Worm (Caenorhabditis elegans) whole organism, late embryonic: Measurements from ENCODE around the gene tmem-184.

ENCODE experiments used
- C08G9.2 ChIP-seq: sonication (generic microtip); optimal IDR thresholded peaks from 2 replicates; lab custom pipeline; 2016; ENCODE audit warnings: mild to moderate bottlenecking, missing genetic modification characterization, moderate library complexity, missing compliant biosample characterization
- ama-1 ChIP-seq: fragments of 150-350 bp; optimal IDR thresholded peaks from 2 replicates; lab custom pipeline; 2014
- dve-1 ChIP-seq: sonication (generic microtip); optimal IDR thresholded peaks from 2 replicates; lab custom pipeline; 2017; ENCODE audit warnings: antibody characterized with exemption, mild to moderate bottlenecking, missing genetic modification characterization, missing compliant biosample characterization
- nhr-11 ChIP-seq: fragments of 150-350 bp; optimal IDR thresholded peaks from 2 replicates; lab custom pipeline; 2014; ENCODE audit warnings: missing biosample characterization, missing genetic modification characterization
- pag-3 ChIP-seq: sonication (generic microtip); optimal IDR thresholded peaks from 2 replicates; lab custom pipeline; 2016; ENCODE audit warnings: missing compliant biosample characterization, missing genetic modification characterization, borderline replicate concordance
- pax-1 ChIP-seq: fragments of 150-350 bp; optimal IDR thresholded peaks from 2 replicates; lab custom pipeline; 2014; ENCODE audit warnings: missing biosample characterization, missing genetic modification characterization
- unc-86 ChIP-seq: sonication (generic microtip); optimal IDR thresholded peaks from 2 replicates; lab custom pipeline; 2016; ENCODE audit warnings: missing genetic modification characterization, missing compliant biosample characterization

DNA sequence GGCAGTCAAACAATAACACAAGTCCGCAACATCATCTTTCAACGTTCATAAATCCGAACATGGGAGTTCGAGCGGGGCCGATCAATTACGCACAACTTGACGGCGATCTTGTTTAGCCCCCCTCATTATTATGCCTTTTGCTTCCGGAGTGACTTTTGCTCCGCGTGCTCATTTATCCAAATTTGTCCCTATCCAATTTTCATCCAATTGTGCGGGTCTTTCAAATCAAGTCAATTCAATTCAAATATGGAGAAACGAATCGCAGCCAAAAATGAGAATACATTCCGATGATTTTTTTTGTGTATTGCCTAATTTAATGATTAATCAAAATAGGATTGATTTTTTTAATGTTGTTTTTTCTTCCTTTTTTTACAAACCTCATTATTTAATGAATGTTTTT, 44.2 kb downstream of the tmem-184 start:
- TF ChIP-seq nhr-11 (tag; lab: Kevin White, UChicago) (no peak), unc-86 (tag; lab: Kevin White, UChicago) (no peak), C08G9.2 (no peak), pag-3 (tag; lab: Kevin White, UChicago) (no peak), ama-1 (lab: Kevin White, UChicago) (no peak), dve-1 (tag; lab: Kevin White, UChicago) (no peak), pax-1 (no peak)
